Fruit fly (Drosophila melanogaster) whole organism, prepupa: ENCODE results near the gene gd.
A peak's percentile ranks its signal among the peaks of the same experiment; 100 is the strongest.

Experiments
- Blimp-1 ChIP-seq: fragments of 200-800 bp; sonication (Bioruptor generic); optimal IDR thresholded peaks from 3 replicates; lab custom pipeline; 2017; ENCODE audit warnings: missing biosample characterization, missing genetic modification characterization, mild to moderate bottlenecking, moderate library complexity, missing genetic modification reagents
- CG10631 ChIP-seq: fragments of 200-800 bp; sonication (Bioruptor generic); optimal IDR thresholded peaks from 2 replicates; lab custom pipeline; 2016; ENCODE audit warnings: missing biosample characterization, missing genetic modification characterization
- CG10669 ChIP-seq: fragments of 200-800 bp; sonication (Bioruptor generic); optimal IDR thresholded peaks from 3 replicates; lab custom pipeline; 2018; ENCODE audit warnings: missing biosample characterization, mild to moderate bottlenecking, missing genetic modification characterization, moderate library complexity
- CG11294 ChIP-seq: fragments of 200-800 bp; sonication (Bioruptor generic); IDR thresholded peaks from 2 replicates; pipeline ENCODE4 v1.3.6; 2022; ENCODE audit warnings: missing biosample characterization, missing genetic modification characterization
- CG11762 ChIP-seq: fragments of 200-800 bp; sonication (Bioruptor generic); optimal IDR thresholded peaks from 3 replicates; lab custom pipeline; 2016; ENCODE audit warnings: missing biosample characterization, missing genetic modification characterization; ENCODE audit not compliant: insufficient read depth
- CG11902 ChIP-seq: fragments of 200-800 bp; sonication (Bioruptor generic); optimal IDR thresholded peaks from 3 replicates; lab custom pipeline; 2016; ENCODE audit warnings: missing biosample characterization, missing genetic modification characterization
- CG15336 ChIP-seq: fragments of 200-800 bp; sonication (Bioruptor generic); IDR thresholded peaks from 2 replicates; pipeline ENCODE4 v1.3.6; 2022; ENCODE audit warnings: missing biosample characterization, missing genetic modification characterization
- CG1621 ChIP-seq: fragments of 200-800 bp; sonication (Bioruptor generic); optimal IDR thresholded peaks from 3 replicates; lab custom pipeline; 2018; ENCODE audit warnings: missing biosample characterization, mild to moderate bottlenecking, missing genetic modification characterization
- CG16779 ChIP-seq: fragments of 200-800 bp; sonication (Bioruptor generic); optimal IDR thresholded peaks from 3 replicates; lab custom pipeline; 2017; ENCODE audit warnings: missing biosample characterization, mild to moderate bottlenecking, missing genetic modification characterization
- CG3032 ChIP-seq: fragments of 200-800 bp; optimal IDR thresholded peaks from 2 replicates; lab custom pipeline; 2019; ENCODE audit warnings: missing biosample characterization, mild to moderate bottlenecking, missing genetic modification characterization, moderate library complexity
- CG32006 ChIP-seq: fragments of 200-800 bp; sonication (Bioruptor generic); optimal IDR thresholded peaks from 3 replicates; lab custom pipeline; 2017; ENCODE audit warnings: missing biosample characterization, mild to moderate bottlenecking, missing genetic modification characterization
- CG3919 ChIP-seq: fragments of 200-800 bp; sonication (Bioruptor generic); optimal IDR thresholded peaks from 3 replicates; lab custom pipeline; 2016; ENCODE audit warnings: missing biosample characterization, missing genetic modification characterization
- CG4318 ChIP-seq: fragments of 200-800 bp; sonication (Bioruptor generic); optimal IDR thresholded peaks from 3 replicates; lab custom pipeline; 2017; ENCODE audit warnings: missing biosample characterization, mild to moderate bottlenecking, missing genetic modification characterization
- CG6163 ChIP-seq: fragments of 200-800 bp; sonication (Bioruptor generic); IDR thresholded peaks from 3 replicates; pipeline ENCODE4 v1.3.6; 2022; ENCODE audit warnings: missing biosample characterization, missing genetic modification characterization
- CG6276 ChIP-seq: fragments of 200-800 bp; sonication (Bioruptor generic); optimal IDR thresholded peaks from 2 replicates; lab custom pipeline; 2017; ENCODE audit warnings: missing biosample characterization, mild to moderate bottlenecking, missing genetic modification characterization
- CG6808 ChIP-seq: fragments of 200-800 bp; sonication (Bioruptor generic); optimal IDR thresholded peaks from 3 replicates; lab custom pipeline; 2017; ENCODE audit warnings: missing biosample characterization, missing genetic modification characterization, mild to moderate bottlenecking, moderate library complexity, missing genetic modification reagents
- CG6854 ChIP-seq: fragments of 200-800 bp; sonication (Bioruptor generic); optimal IDR thresholded peaks from 2 replicates; lab custom pipeline; 2017; ENCODE audit warnings: missing biosample characterization, mild to moderate bottlenecking, missing genetic modification characterization
- CG8119 ChIP-seq: fragments of 200-800 bp; sonication (Bioruptor generic); IDR thresholded peaks from 3 replicates; pipeline ENCODE4 v1.3.6; 2022; ENCODE audit warnings: missing biosample characterization, missing genetic modification characterization
- CG8319 ChIP-seq: fragments of 200-800 bp; sonication (Bioruptor generic); optimal IDR thresholded peaks from 3 replicates; lab custom pipeline; 2016; ENCODE audit warnings: missing biosample characterization, missing genetic modification characterization
- CG8632 ChIP-seq: fragments of 200-800 bp; sonication (Bioruptor generic); optimal IDR thresholded peaks from 3 replicates; lab custom pipeline; 2016; ENCODE audit warnings: missing biosample characterization, missing genetic modification characterization
- CG9139 ChIP-seq: fragments of 200-800 bp; sonication (Bioruptor generic); optimal IDR thresholded peaks from 3 replicates; lab custom pipeline; 2017; ENCODE audit warnings: missing biosample characterization, mild to moderate bottlenecking, missing genetic modification characterization
- Eip75B ChIP-seq: fragments of 200-800 bp; sonication (Bioruptor generic); optimal IDR thresholded peaks from 3 replicates; lab custom pipeline; 2016; ENCODE audit warnings: missing biosample characterization, missing genetic modification characterization
- Eip93F ChIP-seq: fragments of 200-800 bp; sonication (Bioruptor generic); optimal IDR thresholded peaks from 2 replicates; lab custom pipeline; 2016; ENCODE audit warnings: missing biosample characterization, mild to moderate bottlenecking, missing genetic modification characterization
- Ets21C ChIP-seq: fragments of 200-800 bp; sonication (Bioruptor generic); optimal IDR thresholded peaks from 3 replicates; lab custom pipeline; 2016; ENCODE audit warnings: missing biosample characterization, missing genetic modification characterization
- Ets96B ChIP-seq: fragments of 200-800 bp; optimal IDR thresholded peaks from 2 replicates; lab custom pipeline; 2019; ENCODE audit warnings: missing biosample characterization, mild to moderate bottlenecking, missing genetic modification characterization, moderate library complexity
- Gug ChIP-seq: fragments of 200-800 bp; sonication (Bioruptor generic); IDR thresholded peaks from 2 replicates; pipeline ENCODE4 v1.3.6; 2022; ENCODE audit warnings: missing biosample characterization, missing genetic modification characterization
- Hr38 ChIP-seq: sonication (Bioruptor generic); optimal IDR thresholded peaks from 2 replicates; lab custom pipeline; 2016; ENCODE audit warnings: missing biosample characterization, missing genetic modification characterization
- Hr39 ChIP-seq: fragments of 200-800 bp; sonication (Bioruptor generic); optimal IDR thresholded peaks from 2 replicates; lab custom pipeline; 2016; ENCODE audit warnings: missing biosample characterization, missing genetic modification characterization
- Hr4 ChIP-seq: fragments of 200-800 bp; sonication (Bioruptor generic); optimal IDR thresholded peaks from 3 replicates; lab custom pipeline; 2016; ENCODE audit warnings: missing biosample characterization, missing genetic modification characterization
- Met ChIP-seq: fragments of 200-800 bp; sonication (Bioruptor generic); optimal IDR thresholded peaks from 3 replicates; lab custom pipeline; 2016; ENCODE audit warnings: missing biosample characterization, missing genetic modification characterization
- OdsH ChIP-seq: fragments of 200-800 bp; sonication (Bioruptor generic); optimal IDR thresholded peaks from 3 replicates; lab custom pipeline; 2016; ENCODE audit warnings: missing biosample characterization, missing genetic modification characterization
- Smox ChIP-seq: fragments of 200-800 bp; sonication (Bioruptor generic); optimal IDR thresholded peaks from 3 replicates; lab custom pipeline; 2016; ENCODE audit warnings: missing biosample characterization, missing genetic modification characterization
- Sox102F ChIP-seq: fragments of 200-800 bp; sonication (Bioruptor generic); optimal IDR thresholded peaks from 2 replicates; lab custom pipeline; 2016; ENCODE audit warnings: missing biosample characterization, mild to moderate bottlenecking, missing genetic modification characterization
- Sox14 ChIP-seq: fragments of 200-800 bp; sonication (Bioruptor generic); optimal IDR thresholded peaks from 3 replicates; lab custom pipeline; 2016; ENCODE audit warnings: missing biosample characterization, missing genetic modification characterization
- Sox15 ChIP-seq: fragments of 200-800 bp; sonication (Bioruptor generic); optimal IDR thresholded peaks from 3 replicates; lab custom pipeline; 2016; ENCODE audit warnings: missing biosample characterization, missing genetic modification characterization
- achi ChIP-seq: fragments of 200-800 bp; sonication (Bioruptor generic); optimal IDR thresholded peaks from 3 replicates; lab custom pipeline; 2016; ENCODE audit warnings: missing biosample characterization, missing genetic modification characterization
- cyc ChIP-seq: fragments of 200-800 bp; sonication (Bioruptor generic); optimal IDR thresholded peaks from 3 replicates; lab custom pipeline; 2016; ENCODE audit warnings: missing biosample characterization, missing genetic modification characterization
- dsx ChIP-seq: fragments of 200-800 bp; optimal IDR thresholded peaks from 3 replicates; lab custom pipeline; 2019; ENCODE audit warnings: missing biosample characterization, mild to moderate bottlenecking, missing genetic modification characterization, moderate library complexity; ENCODE audit not compliant: poor library complexity, severe bottlenecking
- eg ChIP-seq: fragments of 200-800 bp; sonication (Bioruptor generic); IDR thresholded peaks from 3 replicates; pipeline ENCODE4 v1.3.6; 2022; ENCODE audit warnings: missing biosample characterization, missing genetic modification characterization
- fd59A ChIP-seq: fragments of 200-800 bp; sonication (Bioruptor generic); optimal IDR thresholded peaks from 2 replicates; lab custom pipeline; 2017; ENCODE audit warnings: missing biosample characterization, mild to moderate bottlenecking, missing genetic modification characterization, missing genetic modification reagents
- fd85E ChIP-seq: fragments of 200-800 bp; sonication (Bioruptor generic); optimal IDR thresholded peaks from 3 replicates; lab custom pipeline; 2016; ENCODE audit warnings: missing biosample characterization, missing genetic modification characterization
- fkh ChIP-seq: fragments of 200-800 bp; sonication (Bioruptor generic); optimal IDR thresholded peaks from 3 replicates; lab custom pipeline; 2017; ENCODE audit warnings: missing biosample characterization, mild to moderate bottlenecking, missing genetic modification characterization, moderate library complexity
- lz ChIP-seq: fragments of 200-800 bp; sonication (Bioruptor generic); optimal IDR thresholded peaks from 3 replicates; lab custom pipeline; 2016; ENCODE audit warnings: missing biosample characterization, missing genetic modification characterization
- net ChIP-seq: fragments of 200-800 bp; sonication (Bioruptor generic); optimal IDR thresholded peaks from 3 replicates; lab custom pipeline; 2016; ENCODE audit warnings: missing biosample characterization, missing genetic modification characterization
- pdm3 ChIP-seq: fragments of 200-800 bp; sonication (Bioruptor generic); optimal IDR thresholded peaks from 3 replicates; lab custom pipeline; 2016; ENCODE audit warnings: missing biosample characterization, missing genetic modification characterization
- salr ChIP-seq, 2 experiments: fragments of 200-800 bp; sonication (Bioruptor generic); optimal IDR thresholded peaks; 3 replicates each; lab custom pipeline; 2016 to 2018; ENCODE audit warnings: missing biosample characterization in 2 of 2, missing genetic modification characterization in 2 of 2, mild to moderate bottlenecking in 1 of 2
- spab ChIP-seq: fragments of 200-800 bp; sonication (Bioruptor generic); optimal IDR thresholded peaks from 2 replicates; lab custom pipeline; 2017; ENCODE audit warnings: missing biosample characterization, mild to moderate bottlenecking, missing genetic modification characterization, missing genetic modification reagents
- ss ChIP-seq, 2 experiments: fragments of 200-800 bp; sonication (Bioruptor generic); optimal IDR thresholded peaks; 2 replicates in 1 of 2; 3 replicates in 1 of 2; lab custom pipeline; 2017 to 2018; ENCODE audit warnings: mild to moderate bottlenecking in 2 of 2, missing biosample characterization in 2 of 2, missing genetic modification characterization in 2 of 2, moderate library complexity in 1 of 2
- svp ChIP-seq: fragments of 200-800 bp; sonication (Bioruptor generic); peaks from one replicate; lab custom pipeline; 2016; ENCODE audit warnings: missing biosample characterization, missing genetic modification characterization
- topi ChIP-seq: fragments of 200-800 bp; sonication (Bioruptor generic); optimal IDR thresholded peaks from 3 replicates; lab custom pipeline; 2016; ENCODE audit warnings: missing biosample characterization, missing genetic modification characterization

The gd gene

dm6 chrX:12006678-12007441 lies 19.3 kb upstream of the gd start, which contains the start of gene CG1806:
CG1806 (plus strand) TSS chrX:12007176.
- TF ChIP-seq fd59A (GFP tag; lab: Kevin White, UChicago) (no peak), Ets96B (tag; lab: Kevin White, UChicago) (peak; percentile 40), CG4318 (GFP tag; lab: Kevin White, UChicago) (no peak), CG16779 (tag; lab: Kevin White, UChicago) (peak; percentile 59), CG15336 (peak; percentile 68; the same call in 1 of the 2 replicates), CG6808 (GFP tag; lab: Kevin White, UChicago) (peak; percentile 69), CG9139 (peak; percentile 47), lz (no peak), CG8632 (GFP tag; lab: Kevin White, UChicago) (peak; percentile 25), OdsH (GFP tag; lab: Kevin White, UChicago) (no peak), CG6276 (GFP tag; lab: Kevin White, UChicago) (peak; percentile 68), fd85E (GFP tag; lab: Kevin White, UChicago) (peak; percentile 63), CG10631 (GFP tag; lab: Kevin White, UChicago) (no peak), CG3919 (GFP tag; lab: Kevin White, UChicago) (no peak), CG8119 (GFP tag; lab: Robert Waterston, UW) (peak; percentile 57; the same call in 2 of the 3 replicates), CG10669 (GFP tag; lab: Kevin White, UChicago) (peak; percentile 32), Blimp-1 (GFP tag; lab: Kevin White, UChicago) (no peak), net (GFP tag; lab: Kevin White, UChicago) (peak; percentile 29), pdm3 (peak; percentile 6), Ets21C (GFP tag; lab: Kevin White, UChicago) (no peak), CG3032 (tag; lab: Kevin White, UChicago) (peak; percentile 25), salr (GFP tag; optimal IDR thresholded peaks at IDR 0.05; lab: Kevin White, UChicago) (peak in 1 of 2 experiments; percentile 37), Hr4 (GFP tag; lab: Kevin White, UChicago) (no peak), Met (GFP tag; lab: Kevin White, UChicago) (no peak), achi (GFP tag; lab: Kevin White, UChicago) (peak; percentile 15), spab (GFP tag; lab: Kevin White, UChicago) (peak; percentile 33), svp (GFP tag; lab: Kevin White, UChicago) (peak; percentile 43), dsx (GFP tag; lab: Kevin White, UChicago) (peak; percentile 30), Gug (GFP tag; lab: Robert Waterston, UW) (no peak), Hr39 (no peak), CG6163 (GFP tag; lab: Robert Waterston, UW) (peak; percentile 75; the same call in 2 of the 3 replicates), CG6854 (GFP tag; lab: Kevin White, UChicago) (peak; percentile 26), CG32006 (GFP tag; lab: Kevin White, UChicago) (peak; percentile 11), CG8319 (GFP tag; lab: Kevin White, UChicago) (no peak), Sox14 (GFP tag; lab: Kevin White, UChicago) (no peak), cyc (GFP tag; lab: Kevin White, UChicago) (no peak), topi (GFP tag; lab: Kevin White, UChicago) (peak; percentile 10), ss (GFP tag; optimal IDR thresholded peaks at IDR 0.05; lab: Kevin White, UChicago) (peak; percentile 49 to 82), CG1621 (tag; lab: Kevin White, UChicago) (no peak), Eip93F (GFP tag; lab: Kevin White, UChicago) (no peak), Smox (GFP tag; lab: Kevin White, UChicago) (no peak), fkh (peak; percentile 11), Eip75B (peak; percentile 36), Hr38 (no peak), CG11294 (no peak), CG11762 (no peak), CG11902 (GFP tag; lab: Kevin White, UChicago) (no peak), Sox102F (GFP tag; lab: Kevin White, UChicago) (peak; percentile 48), Sox15 (GFP tag; lab: Kevin White, UChicago) (no peak), eg (GFP tag; lab: Robert Waterston, UW) (peak; percentile 72)
